Fruit fly (Drosophila melanogaster): ENCODE results near the gene LSm-4.

LSm-4 gene

DNA sequence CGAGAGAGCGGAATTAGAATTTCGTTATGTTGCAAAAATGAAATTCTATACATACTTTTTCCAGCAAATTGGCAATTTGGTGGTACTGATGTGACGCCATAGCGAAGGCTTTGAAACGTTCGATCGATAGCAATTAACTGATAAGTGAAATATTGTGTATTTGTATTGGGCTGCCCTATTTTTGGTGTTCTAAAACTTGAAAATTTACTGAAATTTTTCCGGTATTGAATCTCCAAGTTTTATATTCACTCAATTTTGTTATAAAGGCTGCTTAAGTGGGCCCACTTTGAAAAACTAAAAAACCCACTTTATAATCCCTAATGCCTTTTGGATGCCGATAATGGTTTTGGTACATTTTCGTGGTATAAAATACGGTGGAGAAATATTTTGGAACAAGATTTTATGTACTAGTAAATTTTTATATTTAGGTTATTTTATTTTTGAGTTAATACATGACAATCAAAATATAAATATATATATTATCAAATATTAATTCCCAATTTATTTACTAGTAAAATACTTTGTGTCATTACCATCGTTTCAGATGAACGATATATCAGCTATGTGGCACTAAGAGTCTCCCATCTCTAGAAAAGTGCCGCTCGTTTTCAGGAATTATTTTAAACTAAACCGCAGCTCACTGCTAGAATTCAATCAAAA, 42.5 kb downstream of the LSm-4 start, which contains the start of the genes Cand1 and pim (continued):
- peak; percentile 71; the same call in 2 of the 3 replicates for TF ChIP-seq CG34224 (GFP tag; IDR thresholded peaks at IDR 0.05; ENCODE audit: partially characterized antibody)
- no peak for TF ChIP-seq grn (GFP tag; optimal IDR thresholded peaks at IDR 0.05)
- peak; percentile 54 for TF ChIP-seq CG10267 (tag; optimal IDR thresholded peaks at IDR 0.05)
- peak; percentile 23 for TF ChIP-seq CG12155 (GFP tag; optimal IDR thresholded peaks at IDR 0.05)
- no peak for TF ChIP-seq NC2β (GFP tag; optimal IDR thresholded peaks at IDR 0.05)
- peak; percentile 91 for TF ChIP-seq CG1603 (tag; optimal IDR thresholded peaks at IDR 0.05)
- no peak for TF ChIP-seq btn (GFP tag; optimal IDR thresholded peaks at IDR 0.05)
- TF ChIP-seq Doc3 (GFP tag; IDR thresholded peaks at IDR 0.05; ENCODE audit: partially characterized antibody): peak; percentile 64; the same call in 2 of the 3 replicates
- peak in 1 of 3 experiments; percentile 19 for TF ChIP-seq lola (GFP tag; optimal IDR thresholded peaks at IDR 0.05)
- peak; percentile 76 for TF ChIP-seq Dll (GFP tag; IDR thresholded peaks at IDR 0.05; ENCODE audit: partially characterized antibody)
- TF ChIP-seq Med (GFP tag): peak; percentile 17
- peak; percentile 10 for TF ChIP-seq Xbp1 (GFP tag; optimal IDR thresholded peaks at IDR 0.05)
- TF ChIP-seq klu (GFP tag; IDR thresholded peaks at IDR 0.05): no peak
- peak; percentile 83 for TF ChIP-seq E2f2 (GFP tag; IDR thresholded peaks at IDR 0.05)
- TF ChIP-seq row (GFP tag; IDR thresholded peaks at IDR 0.05): peak; percentile 78
- TF ChIP-seq zf30C (GFP tag; optimal IDR thresholded peaks at IDR 0.05): no peak
- peak; percentile 78 for TF ChIP-seq gfzf (GFP tag; optimal IDR thresholded peaks at IDR 0.05)

DNA sequence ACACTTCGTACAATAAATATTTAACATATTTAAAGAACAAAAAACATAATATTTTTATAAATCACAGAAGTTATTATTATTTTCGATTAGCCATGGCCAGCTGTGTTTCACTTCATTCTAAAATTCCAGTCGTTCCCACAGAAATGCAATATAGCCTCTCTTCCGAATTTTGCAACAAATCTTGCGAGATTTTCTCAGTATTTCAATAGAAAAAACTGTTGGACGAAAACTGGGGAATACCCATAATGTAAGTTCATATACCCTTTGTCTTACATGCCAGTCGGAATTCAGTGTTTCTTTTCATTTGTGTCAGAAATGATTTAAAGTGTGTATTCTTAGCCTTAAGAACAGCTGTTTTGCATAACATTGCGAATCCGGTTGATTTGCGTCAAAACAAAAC, 48.5 kb downstream of the LSm-4 start, which contains the start of the genes CtsL4 and ClpP:
Gene CtsL4 (minus strand): TSS at position 90 of the 400 bp plus-strand sequence.
Gene ClpP (plus strand): TSS at position 288 of the 400 bp plus-strand sequence.
- TF ChIP-seq CG10267 (tag; optimal IDR thresholded peaks at IDR 0.05) (peak; percentile 32), BEAF-32 (GFP tag; optimal IDR thresholded peaks at IDR 0.05) (peak; percentile 31), CG17359 (tag; optimal IDR thresholded peaks at IDR 0.05) (peak; percentile 18), dpn (GFP tag; optimal IDR thresholded peaks at IDR 0.05) (peak; percentile 53 to 67), sens-2 (GFP tag; IDR thresholded peaks at IDR 0.05) (no peak; the same call in 1 of the 2 replicates), gce (GFP tag; IDR thresholded peaks at IDR 0.05) (no peak), dmrt11E (tag; optimal IDR thresholded peaks at IDR 0.05) (peak; percentile 48), vnd (GFP tag; IDR thresholded peaks at IDR 0.05; ENCODE audit: partially characterized antibody) (no peak), CG14014 (GFP tag; IDR thresholded peaks at IDR 0.05) (no peak), fd64A (GFP tag; optimal IDR thresholded peaks at IDR 0.05) (no peak), CG10321 (GFP tag; IDR thresholded peaks at IDR 0.05) (no peak), grau (tag; optimal IDR thresholded peaks at IDR 0.05) (peak; percentile 60), pfk (GFP tag; optimal IDR thresholded peaks at IDR 0.05) (peak; percentile 97), D (optimal IDR thresholded peaks at IDR 0.05) (no peak), D (GFP tag; optimal IDR thresholded peaks at IDR 0.05) (peak; percentile 35), CG10147 (GFP tag; optimal IDR thresholded peaks at IDR 0.05) (no peak), CG15011 (GFP tag; optimal IDR thresholded peaks at IDR 0.05) (no peak), CG3726 (GFP tag; IDR thresholded peaks at IDR 0.05) (no peak), abd-A (tag; optimal IDR thresholded peaks at IDR 0.05) (no peak), amos (GFP tag; IDR thresholded peaks at IDR 0.05; ENCODE audit: partially characterized antibody) (no peak), CG6689 (GFP tag; IDR thresholded peaks at IDR 0.05) (0 out of 2 replicates have a peak, but pooled peaks have one; percentile 21), Trl (optimal IDR thresholded peaks at IDR 0.05) (no peak), Trl (GFP tag; optimal IDR thresholded peaks at IDR 0.05) (peak; percentile 8), Atf3 (GFP tag; optimal IDR thresholded peaks at IDR 0.05) (no peak), CG6854 (GFP tag; optimal IDR thresholded peaks at IDR 0.05) (no peak), Hsf (GFP tag; optimal IDR thresholded peaks at IDR 0.05) (peak; percentile 59), CG17912 (GFP tag; optimal IDR thresholded peaks at IDR 0.05) (peak; percentile 23), nmo (GFP tag; optimal IDR thresholded peaks at IDR 0.05) (peak; percentile 64), CG1024 (GFP tag; IDR thresholded peaks at IDR 0.05) (peak; percentile 95), CG34422 (GFP tag; IDR thresholded peaks at IDR 0.05) (peak; percentile 65; the same call in 1 of the 3 replicates), CG10274 (GFP tag; optimal IDR thresholded peaks at IDR 0.05) (no peak), CG4404 (GFP tag; IDR thresholded peaks at IDR 0.05) (0 out of 2 replicates have a peak, but pooled peaks have one; percentile 17), dan (GFP tag; IDR thresholded peaks at IDR 0.05) (no peak), gfzf (GFP tag; optimal IDR thresholded peaks at IDR 0.05) (peak; percentile 35)

Measured in whole organism, embryonic.